Worm (Caenorhabditis elegans) whole organism, young adult: ENCODE results near the gene W02D7.12.

Source experiments
- F23B12.7 ChIP-seq: sonication (generic microtip); optimal IDR thresholded peaks from 2 replicates; lab custom pipeline; 2017; ENCODE audit warnings: missing genetic modification characterization, mild to moderate bottlenecking, missing compliant biosample characterization, antibody characterized with exemption, moderate library complexity; ENCODE audit not compliant: insufficient read depth
- Y56A3A.18 ChIP-seq: fragments of 200-800 bp; sonication (Bioruptor generic); IDR thresholded peaks from 2 replicates; pipeline ENCODE4 v1.3.6; 2022; ENCODE audit warnings: missing genetic modification reagents, missing genetic modification characterization, missing compliant biosample characterization
- cebp-2 ChIP-seq: fragments of 200-800 bp; sonication (Bioruptor generic); IDR thresholded peaks from 2 replicates; pipeline ENCODE4 v1.3.6; 2022; ENCODE audit warnings: missing genetic modification characterization, missing compliant biosample characterization
- efl-1 ChIP-seq: fragments of 150-350 bp; optimal IDR thresholded peaks from 2 replicates; lab custom pipeline; 2014; ENCODE audit warnings: missing biosample characterization, missing genetic modification reagents, missing genetic modification characterization
- hsf-1 ChIP-seq: fragments of 200-800 bp; sonication (Bioruptor generic); IDR thresholded peaks from 2 replicates; pipeline ENCODE4 v1.3.6; 2022; ENCODE audit warnings: missing genetic modification reagents, missing genetic modification characterization, missing compliant biosample characterization
- lin-26 ChIP-seq: fragments of 200-800 bp; sonication (Bioruptor generic); IDR thresholded peaks from 2 replicates; pipeline ENCODE4 v1.3.6; 2022; ENCODE audit warnings: missing genetic modification reagents, missing genetic modification characterization, missing compliant biosample characterization
- lin-54 ChIP-seq: fragments of 200-800 bp; sonication (Bioruptor generic); optimal IDR thresholded peaks from 2 replicates; lab custom pipeline; 2018; ENCODE audit warnings: mild to moderate bottlenecking, missing genetic modification characterization, missing compliant biosample characterization
- repo-1 ChIP-seq: sonication (generic microtip); optimal IDR thresholded peaks from 2 replicates; lab custom pipeline; 2017; ENCODE audit warnings: mild to moderate bottlenecking, missing genetic modification characterization, missing compliant biosample characterization
- unc-62 ChIP-seq: fragments of 150-350 bp; optimal IDR thresholded peaks from 2 replicates; lab custom pipeline; 2014; ENCODE audit warnings: missing biosample characterization, missing genetic modification reagents, missing genetic modification characterization
- ztf-26 ChIP-seq: sonication (generic microtip); optimal IDR thresholded peaks from 2 replicates; lab custom pipeline; 2017; ENCODE audit warnings: missing genetic modification characterization, missing compliant biosample characterization
- ztf-28 ChIP-seq: fragments of 200-800 bp; sonication (Bioruptor generic); IDR thresholded peaks from 2 replicates; pipeline ENCODE4 v1.3.6; 2022; ENCODE audit warnings: missing genetic modification reagents, missing genetic modification characterization, missing compliant biosample characterization

DNA sequence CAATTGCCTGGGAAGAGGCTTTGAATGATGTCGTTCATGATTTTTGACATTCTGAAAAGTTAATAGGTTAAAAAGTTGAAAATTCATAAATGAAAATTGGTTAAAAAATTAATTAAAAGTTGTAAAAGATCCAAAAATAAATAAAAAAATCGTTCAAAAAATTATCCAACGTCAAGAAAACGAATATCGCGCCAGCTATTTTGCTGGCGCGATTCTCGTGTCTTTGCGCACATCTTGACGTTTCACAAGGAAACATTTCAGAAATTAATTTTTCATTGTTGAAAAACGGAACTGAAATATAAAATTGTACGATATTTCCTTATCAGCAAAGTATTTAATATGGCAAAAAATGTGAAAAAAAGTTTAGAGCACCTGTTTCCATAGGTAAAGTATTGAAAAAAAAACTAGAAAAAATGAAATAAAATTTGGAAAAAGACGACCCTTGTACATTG is 47.8 kb downstream of the W02D7.12 start, which contains the start of gene mpdu-1:
- TF ChIP-seq repo-1 (tag; lab: Kevin White, UChicago) = no peak
- no peak for TF ChIP-seq Y56A3A.18 (GFP tag; lab: Robert Waterston, UW)
- no peak for TF ChIP-seq hsf-1 (GFP tag; lab: Robert Waterston, UW)
- TF ChIP-seq F23B12.7 (tag; lab: Kevin White, UChicago) = peak; percentile 74
- no peak for TF ChIP-seq ztf-28 (GFP tag; lab: Robert Waterston, UW)
- no peak for TF ChIP-seq ztf-26 (tag; lab: Kevin White, UChicago)
- TF ChIP-seq unc-62 (GFP tag; lab: Kevin White, UChicago) = no peak
- no peak for TF ChIP-seq cebp-2
- peak; percentile 26 for TF ChIP-seq efl-1
- no peak for TF ChIP-seq lin-26 (GFP tag; lab: Robert Waterston, UW)
- TF ChIP-seq lin-54 (GFP tag; lab: Kevin White, UChicago) = no peak
